Worm (Caenorhabditis elegans) whole organism, mixed stage, embryonic: ENCODE data around the gene sru-15.

Experiments
- M03D4.4 ChIP-seq: sonication (generic microtip); optimal IDR thresholded peaks from 2 replicates; lab custom pipeline; 2017; ENCODE audit warnings: mild to moderate bottlenecking, missing genetic modification characterization, missing compliant biosample characterization
- blmp-1 ChIP-seq: fragments of 150-350 bp; optimal IDR thresholded peaks from 2 replicates; lab custom pipeline; 2014; ENCODE audit warnings: missing biosample characterization, missing genetic modification characterization
- ceh-43 ChIP-seq: fragments of 200-800 bp; sonication (Bioruptor generic); optimal IDR thresholded peaks from 2 replicates; lab custom pipeline; 2018; ENCODE audit warnings: mild to moderate bottlenecking, missing genetic modification characterization, moderate library complexity, missing compliant biosample characterization
- ceh-83 ChIP-seq: fragments of 200-800 bp; sonication (Bioruptor generic); optimal IDR thresholded peaks from 2 replicates; lab custom pipeline; 2018; ENCODE audit warnings: mild to moderate bottlenecking, missing genetic modification characterization, missing compliant biosample characterization
- elt-3 ChIP-seq: fragments of 150-350 bp; optimal IDR thresholded peaks from 2 replicates; lab custom pipeline; 2014; ENCODE audit warnings: missing biosample characterization, missing genetic modification characterization
- flh-1 ChIP-seq: fragments of 200-800 bp; sonication (Bioruptor generic); optimal IDR thresholded peaks from 2 replicates; lab custom pipeline; 2018; ENCODE audit warnings: mild to moderate bottlenecking, missing genetic modification characterization, moderate library complexity, missing compliant biosample characterization
- lin-13 ChIP-seq: fragments of 150-350 bp; optimal IDR thresholded peaks from 2 replicates; lab custom pipeline; 2014; ENCODE audit warnings: missing biosample characterization, missing genetic modification characterization
- lin-32 ChIP-seq: fragments of 200-800 bp; sonication (Bioruptor generic); optimal IDR thresholded peaks from 2 replicates; lab custom pipeline; 2018; ENCODE audit warnings: mild to moderate bottlenecking, missing genetic modification characterization, missing compliant biosample characterization
- nhr-237 ChIP-seq: fragments of 150-350 bp; optimal IDR thresholded peaks from 2 replicates; lab custom pipeline; 2014; ENCODE audit warnings: missing biosample characterization, missing genetic modification characterization
- nhr-76 ChIP-seq: sonication (generic microtip); optimal IDR thresholded peaks from 2 replicates; lab custom pipeline; 2017; ENCODE audit warnings: missing biosample characterization, missing genetic modification characterization
- snpc-4 ChIP-seq: fragments of 150-350 bp; optimal IDR thresholded peaks from 2 replicates; lab custom pipeline; 2014; ENCODE audit warnings: missing biosample characterization, missing genetic modification characterization
- unc-120 ChIP-seq: sonication (generic microtip); optimal IDR thresholded peaks from 2 replicates; lab custom pipeline; 2017; ENCODE audit warnings: missing genetic modification characterization, missing compliant biosample characterization; ENCODE audit not compliant: poor library complexity, severe bottlenecking
- unc-62 ChIP-seq: fragments of 150-350 bp; optimal IDR thresholded peaks from 2 replicates; lab custom pipeline; 2014; ENCODE audit warnings: missing biosample characterization, missing genetic modification reagents, missing genetic modification characterization
- ztf-11 ChIP-seq: fragments of 150-350 bp; optimal IDR thresholded peaks from 2 replicates; lab custom pipeline; 2014; ENCODE audit warnings: missing biosample characterization, missing genetic modification characterization

DNA sequence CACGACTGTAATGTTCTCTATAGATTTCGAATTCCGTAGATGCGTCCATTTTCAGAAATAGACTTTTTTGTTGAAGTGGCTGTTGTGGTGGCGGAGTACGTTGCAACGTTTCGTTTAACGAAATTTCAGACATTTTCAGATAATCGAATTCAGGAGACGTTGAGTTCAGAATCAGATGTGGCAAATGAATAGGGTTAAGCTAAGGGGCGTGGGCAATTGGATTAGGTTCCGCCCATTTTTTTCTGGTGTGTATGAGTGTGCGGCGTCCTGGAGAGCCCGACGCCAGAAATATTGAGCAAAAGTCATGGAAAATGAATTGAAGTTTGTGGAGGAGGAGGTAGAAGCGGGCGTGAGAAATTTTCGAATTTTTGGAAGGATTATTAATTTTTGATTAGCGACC is 17.3 kb downstream of the sru-15 start:
- TF ChIP-seq lin-32 (GFP tag; lab: Kevin White, UChicago) = no peak
- no peak for TF ChIP-seq M03D4.4 (tag; lab: Kevin White, UChicago)
- no peak for TF ChIP-seq snpc-4 (tag; lab: Kevin White, UChicago)
- TF ChIP-seq blmp-1 = no peak
- no peak for TF ChIP-seq unc-62 (GFP tag; lab: Kevin White, UChicago)
- TF ChIP-seq lin-13 (tag; lab: Kevin White, UChicago) = no peak
- no peak for TF ChIP-seq elt-3 (tag; lab: Kevin White, UChicago)
- no peak for TF ChIP-seq nhr-76
- TF ChIP-seq nhr-237 = no peak
- TF ChIP-seq ztf-11 (tag; lab: Kevin White, UChicago) = no peak
- no peak for TF ChIP-seq ceh-83 (GFP tag; lab: Kevin White, UChicago)
- TF ChIP-seq unc-120 = no peak
- no peak for TF ChIP-seq flh-1
- no peak for TF ChIP-seq ceh-43 (GFP tag; lab: Kevin White, UChicago)
